Fruit fly (Drosophila melanogaster) whole organism, prepupa: ENCODE results near the gene Oatp30B.

Experiments used
- Blimp-1 ChIP-seq: fragments of 200-800 bp; sonication (Bioruptor generic); optimal IDR thresholded peaks from 3 replicates; lab custom pipeline; 2017; ENCODE audit warnings: missing biosample characterization, missing genetic modification characterization, mild to moderate bottlenecking, moderate library complexity, missing genetic modification reagents
- CG1621 ChIP-seq: fragments of 200-800 bp; sonication (Bioruptor generic); optimal IDR thresholded peaks from 3 replicates; lab custom pipeline; 2018; ENCODE audit warnings: missing biosample characterization, mild to moderate bottlenecking, missing genetic modification characterization
- CG16779 ChIP-seq: fragments of 200-800 bp; sonication (Bioruptor generic); optimal IDR thresholded peaks from 3 replicates; lab custom pipeline; 2017; ENCODE audit warnings: missing biosample characterization, mild to moderate bottlenecking, missing genetic modification characterization
- CG6854 ChIP-seq: fragments of 200-800 bp; sonication (Bioruptor generic); optimal IDR thresholded peaks from 2 replicates; lab custom pipeline; 2017; ENCODE audit warnings: missing biosample characterization, mild to moderate bottlenecking, missing genetic modification characterization
- Ets96B ChIP-seq: fragments of 200-800 bp; optimal IDR thresholded peaks from 2 replicates; lab custom pipeline; 2019; ENCODE audit warnings: missing biosample characterization, mild to moderate bottlenecking, missing genetic modification characterization, moderate library complexity
- Lpt ChIP-seq: fragments of 200-800 bp; sonication (Bioruptor generic); optimal IDR thresholded peaks from 3 replicates; lab custom pipeline; 2016; ENCODE audit warnings: missing biosample characterization, missing genetic modification characterization
- Sox102F ChIP-seq: fragments of 200-800 bp; sonication (Bioruptor generic); optimal IDR thresholded peaks from 2 replicates; lab custom pipeline; 2016; ENCODE audit warnings: missing biosample characterization, mild to moderate bottlenecking, missing genetic modification characterization
- esn ChIP-seq: fragments of 200-800 bp; sonication (Bioruptor generic); optimal IDR thresholded peaks from 2 replicates; lab custom pipeline; 2016; ENCODE audit warnings: missing biosample characterization, mild to moderate bottlenecking, missing genetic modification characterization, moderate library complexity
- net ChIP-seq: fragments of 200-800 bp; sonication (Bioruptor generic); optimal IDR thresholded peaks from 3 replicates; lab custom pipeline; 2016; ENCODE audit warnings: missing biosample characterization, missing genetic modification characterization
- pdm3 ChIP-seq: fragments of 200-800 bp; sonication (Bioruptor generic); optimal IDR thresholded peaks from 3 replicates; lab custom pipeline; 2016; ENCODE audit warnings: missing biosample characterization, missing genetic modification characterization

DNA sequence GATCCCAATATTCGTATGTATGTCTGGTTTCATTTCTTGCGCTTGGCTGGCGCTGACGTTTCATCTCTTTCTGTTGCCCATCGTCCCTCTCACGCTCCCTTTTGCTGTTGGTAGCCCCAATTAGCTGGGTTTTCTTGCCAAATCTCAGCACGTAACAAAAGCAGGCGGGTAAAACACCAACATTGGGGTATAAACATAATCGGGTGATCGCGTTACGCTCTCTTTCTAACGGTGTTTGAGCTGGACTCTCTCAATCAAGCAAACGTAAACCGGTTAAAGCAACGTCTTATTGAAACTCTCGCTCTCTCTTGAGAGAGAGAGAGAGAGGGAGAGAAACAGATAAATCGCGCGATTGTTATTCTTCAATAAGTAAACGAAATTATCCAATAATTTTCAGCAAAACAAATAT lies 1.8 kb downstream of the Oatp30B start:
- TF ChIP-seq net (no peak), Sox102F (no peak), CG1621 (tag; lab: Kevin White, UChicago) (no peak), Ets96B (no peak), CG16779 (tag; lab: Kevin White, UChicago) (no peak), CG6854 (no peak), esn (GFP tag; lab: Kevin White, UChicago) (no peak), Lpt (GFP tag; lab: Kevin White, UChicago) (no peak), pdm3 (GFP tag; lab: Kevin White, UChicago) (no peak), Blimp-1 (GFP tag; lab: Kevin White, UChicago) (no peak)
